Worm (Caenorhabditis elegans): Measurements from ENCODE around the gene pgph-1.
A peak's percentile ranks its signal among the peaks of the same experiment; 100 is the strongest.
"Not testable (repeated sequence)": the region's sequence is repeated elsewhere in the genome, so short reads cannot be mapped to it uniquely, and the experiment has no call there.

Gene pgph-1

ce11 chrV:5780713-5781360 is 27.5 kb upstream of the pgph-1 start, which contains the start of gene F44E7.5 (continued):
- TF ChIP-seq B0336.3 (GFP tag; IDR thresholded peaks at IDR 0.05) (0 out of 2 replicates have a peak, but pooled peaks have one; percentile 41), nhr-120 (GFP tag; IDR thresholded peaks at IDR 0.05) (no peak), ztf-3 (GFP tag; optimal IDR thresholded peaks at IDR 0.05) (no peak), somi-1 (GFP tag; optimal IDR thresholded peaks at IDR 0.05) (no peak), lin-40 (tag; optimal IDR thresholded peaks at IDR 0.05) (peak; percentile 51), sptf-2 (GFP tag; optimal IDR thresholded peaks at IDR 0.05) (no peak), lin-54 (GFP tag; optimal IDR thresholded peaks at IDR 0.05) (peak; percentile 5), F57C9.4 (tag; optimal IDR thresholded peaks at IDR 0.05) (peak; percentile 100), xnd-1 (tag; optimal IDR thresholded peaks at IDR 0.05) (no peak), madf-6 (GFP tag; IDR thresholded peaks at IDR 0.05) (peak; percentile 56; the same call in 1 of the 2 replicates), egrh-3 (GFP tag; IDR thresholded peaks at IDR 0.05) (peak; percentile 24; the same call in 1 of the 2 replicates), let-526 (GFP tag; IDR thresholded peaks at IDR 0.05) (no peak), madf-8 (GFP tag; conservative IDR thresholded peaks at IDR 0.05) (no peak), hrde-1 (tag; optimal IDR thresholded peaks at IDR 0.05; ENCODE audit: borderline replicate concordance) (no peak), ztf-18 (tag; optimal IDR thresholded peaks at IDR 0.05) (peak; percentile 67), cebp-2 (GFP tag; IDR thresholded peaks at IDR 0.05) (peak; percentile 94), lsl-1 (GFP tag; optimal IDR thresholded peaks at IDR 0.05) (peak; percentile 79), ztf-26 (tag; optimal IDR thresholded peaks at IDR 0.05) (peak; percentile 89), snpc-4 (GFP tag; optimal IDR thresholded peaks at IDR 0.05) (no peak), snpc-4 (tag; optimal IDR thresholded peaks at IDR 0.05) (peak in 3 of 4 experiments; percentile 3 to 57 (median 33)), F33H1.4 (GFP tag; IDR thresholded peaks at IDR 0.05) (peak; percentile 76), snpc-3.4 (tag; optimal IDR thresholded peaks at IDR 0.05) (no peak), lin-26 (GFP tag; IDR thresholded peaks at IDR 0.05) (peak; percentile 68; the same call in 1 of the 2 replicates), nhr-90 (tag; optimal IDR thresholded peaks at IDR 0.05) (peak; percentile 69), F10E7.11 (tag; optimal IDR thresholded peaks at IDR 0.05) (no peak)

- TF ChIP-seq cebp-1 (GFP tag; IDR thresholded peaks at IDR 0.05) (no peak), cebp-1 (tag; optimal IDR thresholded peaks at IDR 0.05) (peak; percentile 77), F57C9.4 (tag; optimal IDR thresholded peaks at IDR 0.05) (peak; percentile 17), Y56A3A.18 (GFP tag; IDR thresholded peaks at IDR 0.05) (no peak)
These were observed 26.7 kb upstream of the pgph-1 start for ce11 chrV:5779984-5780383.

ce11 chrV:5778216-5778615 is 24.9 kb upstream of the pgph-1 start:
- TF ChIP-seq egrh-3 (GFP tag; IDR thresholded peaks at IDR 0.05) (0 out of 2 replicates have a peak, but pooled peaks have one; percentile 37), Y95B8A.8 (GFP tag; IDR thresholded peaks at IDR 0.05) (peak; percentile 41; the same call in 1 of the 2 replicates), pbrm-1 (GFP tag; IDR thresholded peaks at IDR 0.05) (peak; percentile 59; the same call in 1 of the 2 replicates), ztf-28 (GFP tag; IDR thresholded peaks at IDR 0.05) (0 out of 2 replicates have a peak, but pooled peaks have one; percentile 68), D2030.7 (GFP tag; IDR thresholded peaks at IDR 0.05) (peak; percentile 53; the same call in 1 of the 2 replicates), dox-1 (GFP tag; IDR thresholded peaks at IDR 0.05) (peak; percentile 93), ceh-91 (GFP tag; IDR thresholded peaks at IDR 0.05) (0 out of 2 replicates have a peak, but pooled peaks have one; percentile 22), hmg-1.2 (GFP tag; IDR thresholded peaks at IDR 0.05) (peak; percentile 46), cebp-1 (GFP tag; IDR thresholded peaks at IDR 0.05) (peak; percentile 46; the same call in 1 of the 2 replicates), mcd-1 (GFP tag; IDR thresholded peaks at IDR 0.05) (peak; percentile 85), ceh-100 (GFP tag; IDR thresholded peaks at IDR 0.05) (peak; percentile 85), attf-3 (GFP tag; conservative IDR thresholded peaks at IDR 0.05) (0 out of 2 replicates have a peak, but pooled peaks have one; percentile 47), Y53G8AR.9 (GFP tag; conservative IDR thresholded peaks at IDR 0.05) (peak; percentile 37; the same call in 1 of the 2 replicates), C06A6.2 (GFP tag; conservative IDR thresholded peaks at IDR 0.05) (peak; percentile 97), Y67H2A.10 (GFP tag; conservative IDR thresholded peaks at IDR 0.05) (0 out of 2 replicates have a peak, but pooled peaks have one; percentile 17), egl-44 (GFP tag; IDR thresholded peaks at IDR 0.05) (peak; percentile 39; the same call in 1 of the 2 replicates), F33H1.4 (GFP tag; IDR thresholded peaks at IDR 0.05) (peak; percentile 42; the same call in 1 of the 2 replicates), K11D2.4 (GFP tag; IDR thresholded peaks at IDR 0.05) (0 out of 2 replicates have a peak, but pooled peaks have one; percentile 14), nfyb-1 (GFP tag; IDR thresholded peaks at IDR 0.05) (peak; percentile 84)
- not testable (repeated sequence) for TF ChIP-seq cebp-1 (tag; optimal IDR thresholded peaks at IDR 0.05)

Measured in whole organism, young adult.